Worm (Caenorhabditis elegans) whole organism, mixed stage, embryonic: ENCODE results near the gene K01D12.7.
A peak's percentile ranks its signal among the peaks of the same experiment; 100 is the strongest.

Experiments
- bed-3 ChIP-seq: fragments of 200-800 bp; sonication (Bioruptor generic); optimal IDR thresholded peaks from 3 replicates; lab custom pipeline; 2018; ENCODE audit warnings: mild to moderate bottlenecking, missing genetic modification characterization, moderate library complexity, missing compliant biosample characterization
- blmp-1 ChIP-seq: fragments of 150-350 bp; optimal IDR thresholded peaks from 2 replicates; lab custom pipeline; 2014; ENCODE audit warnings: missing biosample characterization, missing genetic modification characterization
- ceh-39 ChIP-seq: fragments of 150-350 bp; optimal IDR thresholded peaks from 2 replicates; lab custom pipeline; 2014; ENCODE audit warnings: missing biosample characterization, missing genetic modification characterization
- ceh-83 ChIP-seq: fragments of 200-800 bp; sonication (Bioruptor generic); optimal IDR thresholded peaks from 2 replicates; lab custom pipeline; 2018; ENCODE audit warnings: mild to moderate bottlenecking, missing genetic modification characterization, missing compliant biosample characterization
- ces-1 ChIP-seq: fragments of 150-350 bp; optimal IDR thresholded peaks from 2 replicates; lab custom pipeline; 2014; ENCODE audit warnings: missing biosample characterization, missing genetic modification reagents, missing genetic modification characterization
- cnd-1 ChIP-seq: fragments of 200-800 bp; sonication (Bioruptor generic); optimal IDR thresholded peaks from 2 replicates; lab custom pipeline; 2018; ENCODE audit warnings: mild to moderate bottlenecking, missing genetic modification characterization, missing compliant biosample characterization
- drap-1 ChIP-seq: fragments of 200-800 bp; sonication (Bioruptor generic); optimal IDR thresholded peaks from 3 replicates; lab custom pipeline; 2018; ENCODE audit warnings: mild to moderate bottlenecking, missing genetic modification characterization, missing compliant biosample characterization
- elt-1 ChIP-seq: sonication (generic microtip); optimal IDR thresholded peaks from 2 replicates; lab custom pipeline; 2017; ENCODE audit warnings: missing genetic modification characterization, mild to moderate bottlenecking, missing compliant biosample characterization, antibody characterized with exemption, moderate library complexity, borderline replicate concordance; ENCODE audit not compliant: insufficient read depth
- ham-2 ChIP-seq: fragments of 200-800 bp; sonication (Bioruptor generic); optimal IDR thresholded peaks from 2 replicates; lab custom pipeline; 2018; ENCODE audit warnings: mild to moderate bottlenecking, missing genetic modification characterization, missing compliant biosample characterization
- hlh-1 ChIP-seq: fragments of 150-350 bp; optimal IDR thresholded peaks from 2 replicates; lab custom pipeline; 2014; ENCODE audit warnings: missing biosample characterization, missing genetic modification reagents, missing genetic modification characterization
- lin-32 ChIP-seq: fragments of 200-800 bp; sonication (Bioruptor generic); optimal IDR thresholded peaks from 2 replicates; lab custom pipeline; 2018; ENCODE audit warnings: mild to moderate bottlenecking, missing genetic modification characterization, missing compliant biosample characterization
- mls-2 ChIP-seq: sonication (generic microtip); optimal IDR thresholded peaks from 2 replicates; lab custom pipeline; 2016; ENCODE audit warnings: mild to moderate bottlenecking, missing genetic modification characterization, moderate library complexity, missing compliant biosample characterization
- nhr-237 ChIP-seq: fragments of 150-350 bp; optimal IDR thresholded peaks from 2 replicates; lab custom pipeline; 2014; ENCODE audit warnings: missing biosample characterization, missing genetic modification characterization
- nhr-28 ChIP-seq: fragments of 150-350 bp; optimal IDR thresholded peaks from 2 replicates; lab custom pipeline; 2014; ENCODE audit warnings: missing biosample characterization, missing genetic modification characterization
- nhr-76 ChIP-seq: sonication (generic microtip); optimal IDR thresholded peaks from 2 replicates; lab custom pipeline; 2017; ENCODE audit warnings: missing biosample characterization, missing genetic modification characterization
- snpc-4 ChIP-seq: fragments of 150-350 bp; optimal IDR thresholded peaks from 2 replicates; lab custom pipeline; 2014; ENCODE audit warnings: missing biosample characterization, missing genetic modification characterization
- sptf-1 ChIP-seq: sonication (generic microtip); optimal IDR thresholded peaks from 2 replicates; lab custom pipeline; 2017; ENCODE audit warnings: mild to moderate bottlenecking, missing genetic modification characterization, moderate library complexity, missing compliant biosample characterization
- unc-120 ChIP-seq: sonication (generic microtip); optimal IDR thresholded peaks from 2 replicates; lab custom pipeline; 2017; ENCODE audit warnings: missing genetic modification characterization, missing compliant biosample characterization; ENCODE audit not compliant: poor library complexity, severe bottlenecking
- unc-39 ChIP-seq: fragments of 150-350 bp; optimal IDR thresholded peaks from 2 replicates; lab custom pipeline; 2014; ENCODE audit warnings: missing biosample characterization, missing genetic modification characterization

K01D12.7 gene

ce11 chrV:12353505-12353904 lies 47.8 kb downstream of the K01D12.7 start:
- peak; percentile 44 for TF ChIP-seq mls-2 (tag; lab: Kevin White, UChicago)
- TF ChIP-seq sptf-1 = no peak
- no peak for TF ChIP-seq ces-1 (GFP tag; lab: Kevin White, UChicago)
- TF ChIP-seq drap-1 (GFP tag; lab: Kevin White, UChicago) = no peak
- TF ChIP-seq ceh-39 (tag; lab: Kevin White, UChicago) = no peak

- TF ChIP-seq ceh-83 = peak; percentile 66
- no peak for TF ChIP-seq nhr-76
- TF ChIP-seq ham-2 (GFP tag; lab: Kevin White, UChicago) = peak; percentile 52
- TF ChIP-seq, all 35 proteins: peak for 2
Measured at ce11 chrV:12352881-12353280, 48.4 kb downstream of the K01D12.7 start.

- no peak for TF ChIP-seq blmp-1 (tag; lab: Kevin White, UChicago)
- TF ChIP-seq nhr-28 = no peak
- no peak for TF ChIP-seq nhr-237 (tag; lab: Kevin White, UChicago)
- TF ChIP-seq unc-120 (tag; lab: Kevin White, UChicago) = no peak
- TF ChIP-seq unc-39 (tag; lab: Kevin White, UChicago) = no peak
- no peak for TF ChIP-seq sptf-1
- no peak for TF ChIP-seq hlh-1
- no peak for TF ChIP-seq ceh-83
- TF ChIP-seq drap-1 (GFP tag; lab: Kevin White, UChicago) = no peak
- TF ChIP-seq cnd-1 (tag; lab: Kevin White, UChicago) = no peak
Measured at ce11 chrV:12352445-12352844, 48.8 kb downstream of the K01D12.7 start, which contains the start of gene sqt-3. Gene sqt-3, plus strand, starts transcription at chrV:12352745.

- TF ChIP-seq bed-3 (no peak), elt-1 (tag; lab: Kevin White, UChicago) (peak; percentile 68), snpc-4 (tag; lab: Kevin White, UChicago) (no peak), nhr-28 (no peak), lin-32 (GFP tag; lab: Kevin White, UChicago) (no peak)
Measured at ce11 chrV:12351842-12352241, 49.4 kb downstream of the K01D12.7 start.
